Fruit fly (Drosophila melanogaster) whole organism, embryonic: ENCODE measurements around the gene lawc.
A peak's percentile ranks its signal among the peaks of the same experiment; 100 is the strongest.

Experiments
- Atf-2 ChIP-seq: fragments of 200-800 bp; sonication (Bioruptor generic); optimal IDR thresholded peaks from 2 replicates; lab custom pipeline; 2016; ENCODE audit warnings: missing biosample characterization, missing genetic modification characterization
- Atf6 ChIP-seq: fragments of 200-800 bp; sonication (Bioruptor generic); IDR thresholded peaks from 2 replicates; pipeline ENCODE4 v1.3.6; 2022; ENCODE audit warnings: missing biosample characterization, missing genetic modification characterization
- B-H2 ChIP-seq: fragments of 200-800 bp; sonication (Bioruptor generic); optimal IDR thresholded peaks from 2 replicates; lab custom pipeline; 2018; ENCODE audit warnings: missing biosample characterization, mild to moderate bottlenecking, missing genetic modification characterization
- BEAF-32 ChIP-seq: fragments of 200-800 bp; sonication (Bioruptor generic); optimal IDR thresholded peaks from 3 replicates; lab custom pipeline; 2017; ENCODE audit warnings: missing biosample characterization, missing genetic modification characterization, mild to moderate bottlenecking, moderate library complexity, missing genetic modification reagents
- CG14050 ChIP-seq: fragments of 200-800 bp; sonication (Bioruptor generic); IDR thresholded peaks from 3 replicates; pipeline ENCODE4 v1.3.6; 2022; ENCODE audit warnings: missing biosample characterization, missing genetic modification characterization
- CG14710 ChIP-seq: fragments of 200-800 bp; sonication (Bioruptor generic); optimal IDR thresholded peaks from 3 replicates; lab custom pipeline; 2019; ENCODE audit warnings: missing biosample characterization, mild to moderate bottlenecking, missing genetic modification characterization, moderate library complexity
- CG15269 ChIP-seq: fragments of 200-800 bp; sonication (Bioruptor generic); optimal IDR thresholded peaks from 2 replicates; lab custom pipeline; 2018; ENCODE audit warnings: missing biosample characterization, mild to moderate bottlenecking, missing genetic modification characterization, moderate library complexity
- CG1603 ChIP-seq: fragments of 200-800 bp; sonication (Bioruptor generic); optimal IDR thresholded peaks from 2 replicates; lab custom pipeline; 2019; ENCODE audit warnings: missing biosample characterization, mild to moderate bottlenecking, missing genetic modification characterization, moderate library complexity
- CG17912 ChIP-seq: fragments of 200-800 bp; sonication (Bioruptor generic); optimal IDR thresholded peaks from 2 replicates; lab custom pipeline; 2018; ENCODE audit warnings: missing biosample characterization, mild to moderate bottlenecking, missing genetic modification characterization
- CG1832 ChIP-seq: fragments of 200-800 bp; sonication (Bioruptor generic); optimal IDR thresholded peaks from 2 replicates; lab custom pipeline; 2017; ENCODE audit warnings: missing biosample characterization, mild to moderate bottlenecking, missing genetic modification characterization, inconsistent platforms
- CG30431 ChIP-seq: fragments of 200-800 bp; sonication (Bioruptor generic); optimal IDR thresholded peaks from 2 replicates; lab custom pipeline; 2017; ENCODE audit warnings: missing biosample characterization, missing genetic modification characterization
- CG31224 ChIP-seq: fragments of 200-800 bp; sonication (Bioruptor generic); IDR thresholded peaks from 2 replicates; pipeline ENCODE4 v1.3.6; 2022; ENCODE audit warnings: missing biosample characterization, missing genetic modification characterization
- CG32767 ChIP-seq: fragments of 200-800 bp; sonication (Bioruptor generic); IDR thresholded peaks from 2 replicates; pipeline ENCODE4 v1.3.6; 2022; ENCODE audit warnings: missing biosample characterization, missing genetic modification characterization
- CG32772 ChIP-seq: fragments of 200-800 bp; sonication (Bioruptor generic); IDR thresholded peaks from 2 replicates; pipeline ENCODE4 v1.3.6; 2022; ENCODE audit warnings: missing biosample characterization, missing genetic modification characterization
- CG6175 ChIP-seq: fragments of 200-800 bp; sonication (Bioruptor generic); IDR thresholded peaks from 3 replicates; pipeline ENCODE4 v1.3.6; 2022; ENCODE audit warnings: missing biosample characterization, missing genetic modification characterization
- CG6254 ChIP-seq: fragments of 200-800 bp; sonication (Bioruptor generic); optimal IDR thresholded peaks from 3 replicates; lab custom pipeline; 2017; ENCODE audit warnings: mild to moderate bottlenecking, missing biosample characterization, missing genetic modification reagents, missing genetic modification characterization
- CG6272 ChIP-seq: fragments of 200-800 bp; sonication (Bioruptor generic); IDR thresholded peaks from 2 replicates; pipeline ENCODE4 v1.3.6; 2022; ENCODE audit warnings: missing biosample characterization, missing genetic modification characterization
- CG6765 ChIP-seq: fragments of 200-800 bp; sonication (Bioruptor generic); optimal IDR thresholded peaks from 3 replicates; lab custom pipeline; 2017; ENCODE audit warnings: missing biosample characterization, mild to moderate bottlenecking, missing genetic modification characterization
- CG7786 ChIP-seq: fragments of 200-800 bp; sonication (Bioruptor generic); optimal IDR thresholded peaks from 2 replicates; lab custom pipeline; 2016; ENCODE audit warnings: missing biosample characterization, missing genetic modification characterization
- CG7839 ChIP-seq: fragments of 200-800 bp; sonication (Bioruptor generic); optimal IDR thresholded peaks from 3 replicates; lab custom pipeline; 2018; ENCODE audit warnings: missing biosample characterization, mild to moderate bottlenecking, missing genetic modification characterization, moderate library complexity
- CG8765 ChIP-seq: fragments of 200-800 bp; sonication (Bioruptor generic); IDR thresholded peaks from 2 replicates; pipeline ENCODE4 v1.3.6; 2022; ENCODE audit warnings: missing biosample characterization, missing genetic modification characterization
- CG8924 ChIP-seq: fragments of 200-800 bp; optimal IDR thresholded peaks from 3 replicates; lab custom pipeline; 2019; ENCODE audit warnings: missing biosample characterization, mild to moderate bottlenecking, missing genetic modification characterization, moderate library complexity
- Chrac-16 ChIP-seq: fragments of 200-800 bp; sonication (Bioruptor generic); optimal IDR thresholded peaks from 3 replicates; lab custom pipeline; 2016; ENCODE audit warnings: missing biosample characterization, missing genetic modification characterization
- D ChIP-seq, 2 experiments: fragments of 200-800 bp in 1 of 2; fragments of >200 bp in 1 of 2; sonication (Bioruptor generic) in 1 of 2; optimal IDR thresholded peaks; 2 replicates in 1 of 2; 3 replicates in 1 of 2; lab custom pipeline; 2017; ENCODE audit warnings: mild to moderate bottlenecking in 1 of 2, missing biosample characterization in 1 of 2, missing genetic modification characterization in 1 of 2, missing genetic modification reagents in 1 of 2
- Dll ChIP-seq: fragments of 200-800 bp; sonication (Bioruptor generic); IDR thresholded peaks from 4 replicates; pipeline ENCODE4 v1.3.6; 2022; ENCODE audit warnings: missing biosample characterization, missing genetic modification characterization; ENCODE audit not compliant: partially characterized antibody
- Dp ChIP-seq: fragments of 200-800 bp; sonication (Bioruptor generic); optimal IDR thresholded peaks from 2 replicates; lab custom pipeline; 2018; ENCODE audit warnings: missing biosample characterization, mild to moderate bottlenecking, missing genetic modification characterization, moderate library complexity
- Dref ChIP-seq: fragments of 200-800 bp; sonication (Bioruptor generic); IDR thresholded peaks from 2 replicates; pipeline ENCODE4 v1.3.6; 2022; ENCODE audit warnings: missing biosample characterization, missing genetic modification characterization
- E2f2 ChIP-seq: fragments of 200-800 bp; sonication (Bioruptor generic); IDR thresholded peaks from 2 replicates; pipeline ENCODE4 v1.3.6; 2022; ENCODE audit warnings: missing biosample characterization, missing genetic modification characterization
- Jarid2 ChIP-seq: fragments of 200-800 bp; sonication (Bioruptor generic); optimal IDR thresholded peaks from 3 replicates; lab custom pipeline; 2017; ENCODE audit warnings: mild to moderate bottlenecking, missing biosample characterization, missing genetic modification reagents, missing genetic modification characterization
- Med ChIP-seq: fragments of 200-800 bp; sonication (Bioruptor generic); peaks from one replicate; lab custom pipeline; 2016; ENCODE audit warnings: missing biosample characterization, missing genetic modification characterization, mild to moderate bottlenecking, inconsistent platforms, moderate library complexity
- Ssrp ChIP-seq: fragments of 200-800 bp; sonication (Bioruptor generic); optimal IDR thresholded peaks from 2 replicates; lab custom pipeline; 2018; ENCODE audit warnings: missing biosample characterization, mild to moderate bottlenecking, missing genetic modification characterization, moderate library complexity
- Stat92E ChIP-seq, 3 experiments: fragments of >200 bp in 2 of 3; fragments of 200-800 bp in 1 of 3; sonication (Bioruptor generic) in 1 of 3; optimal IDR thresholded peaks; 2 replicates each; lab custom pipeline; 2017 to 2019; ENCODE audit warnings: missing biosample characterization in 3 of 3, missing genetic modification characterization in 3 of 3, mild to moderate bottlenecking in 1 of 3, moderate library complexity in 1 of 3
- dmrt11E ChIP-seq: fragments of 200-800 bp; sonication (Bioruptor generic); optimal IDR thresholded peaks from 3 replicates; lab custom pipeline; 2018; ENCODE audit warnings: missing biosample characterization, mild to moderate bottlenecking, missing genetic modification characterization, moderate library complexity
- gfzf ChIP-seq: fragments of 200-800 bp; sonication (Bioruptor generic); optimal IDR thresholded peaks from 2 replicates; lab custom pipeline; 2016; ENCODE audit warnings: missing biosample characterization, mild to moderate bottlenecking, missing genetic modification characterization, moderate library complexity
- insv ChIP-seq, 2 experiments: fragments of 200-800 bp; sonication (Bioruptor generic); optimal IDR thresholded peaks; 3 replicates each; lab custom pipeline; 2016 to 2018; ENCODE audit warnings: missing biosample characterization in 2 of 2, missing genetic modification characterization in 2 of 2
- jumu ChIP-seq: fragments of 200-800 bp; sonication (Bioruptor generic); optimal IDR thresholded peaks from 3 replicates; lab custom pipeline; 2016; ENCODE audit warnings: missing biosample characterization, missing genetic modification characterization
- lbe ChIP-seq: fragments of 200-800 bp; sonication (Bioruptor generic); optimal IDR thresholded peaks from 2 replicates; lab custom pipeline; 2016; ENCODE audit warnings: missing biosample characterization, mild to moderate bottlenecking, missing genetic modification characterization
- mam ChIP-seq: fragments of 200-800 bp; sonication (Bioruptor generic); optimal IDR thresholded peaks from 3 replicates; lab custom pipeline; 2016; ENCODE audit warnings: missing biosample characterization, missing genetic modification characterization
- phol ChIP-seq: fragments of 200-800 bp; sonication (Bioruptor generic); optimal IDR thresholded peaks from 3 replicates; lab custom pipeline; 2018; ENCODE audit warnings: missing biosample characterization, mild to moderate bottlenecking, missing genetic modification characterization, moderate library complexity
- pzg ChIP-seq: fragments of 200-800 bp; sonication (Bioruptor generic); optimal IDR thresholded peaks from 3 replicates; lab custom pipeline; 2018; ENCODE audit warnings: missing biosample characterization, mild to moderate bottlenecking, missing genetic modification characterization, moderate library complexity
- row ChIP-seq: fragments of 200-800 bp; sonication (Bioruptor generic); IDR thresholded peaks from 3 replicates; pipeline ENCODE4 v1.3.6; 2022; ENCODE audit warnings: missing biosample characterization, missing genetic modification characterization
- run ChIP-seq: fragments of 200-800 bp; sonication (Bioruptor generic); optimal IDR thresholded peaks from 3 replicates; lab custom pipeline; 2018; ENCODE audit warnings: missing biosample characterization, mild to moderate bottlenecking, missing genetic modification characterization
- scrt ChIP-seq: fragments of 200-800 bp; sonication (Bioruptor generic); optimal IDR thresholded peaks from 2 replicates; lab custom pipeline; 2018; ENCODE audit warnings: missing biosample characterization, mild to moderate bottlenecking, missing genetic modification characterization, moderate library complexity
- sens ChIP-seq: fragments of 200-800 bp; sonication (Bioruptor generic); peaks from one replicate; lab custom pipeline; 2016; ENCODE audit warnings: missing biosample characterization, missing genetic modification characterization
- shn ChIP-seq: fragments of 200-800 bp; sonication (Bioruptor generic); optimal IDR thresholded peaks from 3 replicates; lab custom pipeline; 2016; ENCODE audit warnings: missing biosample characterization, missing genetic modification characterization
- sisA ChIP-seq: fragments of 200-800 bp; sonication (Bioruptor generic); IDR thresholded peaks from 2 replicates; pipeline ENCODE4 v1.3.6; 2022; ENCODE audit warnings: missing biosample characterization, missing genetic modification characterization
- slou ChIP-seq: fragments of 200-800 bp; sonication (Bioruptor generic); optimal IDR thresholded peaks from 3 replicates; lab custom pipeline; 2016; ENCODE audit warnings: missing biosample characterization, missing genetic modification characterization
- stwl ChIP-seq: fragments of 200-800 bp; sonication (Bioruptor generic); optimal IDR thresholded peaks from 3 replicates; lab custom pipeline; 2018; ENCODE audit warnings: missing biosample characterization, mild to moderate bottlenecking, missing genetic modification characterization, moderate library complexity
- tx ChIP-seq: fragments of 200-800 bp; sonication (Bioruptor generic); optimal IDR thresholded peaks from 2 replicates; lab custom pipeline; 2016; ENCODE audit warnings: missing biosample characterization, missing genetic modification characterization

The lawc gene

dm6 chrX:8444279-8444678 lies 32.8 kb upstream of the lawc start (continued):
- TF ChIP-seq Atf6 (GFP tag; lab: Robert Waterston, UW) (no peak), CG8765 (GFP tag; lab: Robert Waterston, UW) (peak; percentile 68), CG31224 (GFP tag; lab: Robert Waterston, UW) (no peak), row (no peak; the same call in 2 of the 3 replicates), CG1832 (no peak), sisA (no peak), Atf-2 (no peak), tx (GFP tag; lab: Kevin White, UChicago) (no peak), CG17912 (GFP tag; lab: Kevin White, UChicago) (no peak), CG30431 (peak; percentile 25), slou (GFP tag; lab: Kevin White, UChicago) (no peak), dmrt11E (tag; lab: Kevin White, UChicago) (peak; percentile 27), scrt (no peak), CG14050 (GFP tag; lab: Robert Waterston, UW) (no peak)

dm6 chrX:8442912-8443311 lies 31.5 kb upstream of the lawc start:
- TF ChIP-seq Med (GFP tag; lab: Kevin White, UChicago) (no peak), shn (GFP tag; lab: Kevin White, UChicago) (no peak), CG6272 (no peak), mam (GFP tag; lab: Kevin White, UChicago) (no peak), E2f2 (peak; percentile 86), B-H2 (GFP tag; lab: Kevin White, UChicago) (no peak), CG32767 (GFP tag; lab: Robert Waterston, UW) (no peak), CG1603 (no peak), Dll (GFP tag; lab: Robert Waterston, UW) (0 out of 4 replicates have a peak, but pooled peaks have one; percentile 37), CG6254 (no peak), CG32772 (GFP tag; lab: Robert Waterston, UW) (no peak), CG15269 (tag; lab: Kevin White, UChicago) (no peak), insv (GFP tag; optimal IDR thresholded peaks at IDR 0.05; lab: Kevin White, UChicago) (no peak), Ssrp (tag; lab: Kevin White, UChicago) (no peak), Jarid2 (GFP tag; lab: Kevin White, UChicago) (no peak), Dp (GFP tag; lab: Kevin White, UChicago) (peak; percentile 70), phol (tag; lab: Kevin White, UChicago) (peak; percentile 14), run (no peak), CG7786 (GFP tag; lab: Kevin White, UChicago) (no peak), BEAF-32 (peak; percentile 8), Dref (GFP tag; lab: Robert Waterston, UW) (peak; percentile 39; the same call in 1 of the 2 replicates)
- TF ChIP-seq, all 482 proteins: peak for 6

dm6 chrX:8442161-8442560 lies 30.7 kb upstream of the lawc start, which contains the start of gene CG12123:
Gene CG12123, minus strand, starts transcription at chrX:8442348.
- TF ChIP-seq Dref (GFP tag; lab: Robert Waterston, UW): peak; percentile 65
- no peak for TF ChIP-seq D (optimal IDR thresholded peaks at IDR 0.05; lab: Kevin White, UChicago)
- TF ChIP-seq D (GFP tag; optimal IDR thresholded peaks at IDR 0.05; lab: Kevin White, UChicago): no peak
- peak; percentile 5 for TF ChIP-seq stwl
- no peak for TF ChIP-seq CG6175 (GFP tag; lab: Robert Waterston, UW)
- peak; percentile 85 for TF ChIP-seq E2f2
- TF ChIP-seq pzg (GFP tag; lab: Kevin White, UChicago): peak; percentile 72
- no peak for TF ChIP-seq CG6765
- TF ChIP-seq Stat92E (GFP tag; optimal IDR thresholded peaks at IDR 0.05; lab: Kevin White, UChicago): peak in 1 of 3 experiments; percentile 3
- peak; percentile 95 for TF ChIP-seq CG14710 (tag; lab: Kevin White, UChicago)
- no peak for TF ChIP-seq Chrac-16 (GFP tag; lab: Kevin White, UChicago)
- peak; percentile 76 for TF ChIP-seq gfzf
- no peak for TF ChIP-seq jumu (GFP tag; lab: Kevin White, UChicago)
- TF ChIP-seq lbe (GFP tag; lab: Kevin White, UChicago): peak; percentile 27
- peak; percentile 82 for TF ChIP-seq Dp (GFP tag; lab: Kevin White, UChicago)
- TF ChIP-seq CG7839: no peak
- TF ChIP-seq CG8924: peak; percentile 55
- TF ChIP-seq Med (GFP tag; lab: Kevin White, UChicago): peak; percentile 24
- TF ChIP-seq sens (GFP tag; lab: Kevin White, UChicago): peak; percentile 21
- 0 out of 3 replicates have a peak, but pooled peaks have one; percentile 19 for TF ChIP-seq row
